Fruit fly (Drosophila melanogaster): ENCODE results near the gene nmd.
A peak's percentile ranks its signal among the peaks of the same experiment; 100 is the strongest.

The nmd gene

dm6 chr2L:10351130-10351529, 47.4 kb upstream of the nmd start (continued):
- no peak for TF ChIP-seq CkIIα-i1 (GFP tag; IDR thresholded peaks at IDR 0.05)
- TF ChIP-seq CG4730 (GFP tag; IDR thresholded peaks at IDR 0.05) = 0 out of 2 replicates have a peak, but pooled peaks have one; percentile 9
- no peak for TF ChIP-seq Side (GFP tag; optimal IDR thresholded peaks at IDR 0.05)
- TF ChIP-seq fd96Cb (tag; optimal IDR thresholded peaks at IDR 0.05) = peak; percentile 7
- no peak for TF ChIP-seq CG5180 (GFP tag; optimal IDR thresholded peaks at IDR 0.05)
- TF ChIP-seq Xrp1 (GFP tag; IDR thresholded peaks at IDR 0.05) = peak; percentile 39; the same call in 1 of the 2 replicates
- no peak for TF ChIP-seq esg (GFP tag; conservative IDR thresholded peaks at IDR 0.05)
- TF ChIP-seq pum (GFP tag; optimal IDR thresholded peaks at IDR 0.05) = peak; percentile 14
- TF ChIP-seq nmo (GFP tag; optimal IDR thresholded peaks at IDR 0.05) = peak; percentile 29
- TF ChIP-seq CG30431 (GFP tag; optimal IDR thresholded peaks at IDR 0.05) = no peak
- TF ChIP-seq trem (tag; optimal IDR thresholded peaks at IDR 0.05) = no peak
- TF ChIP-seq CG13123 (GFP tag; optimal IDR thresholded peaks at IDR 0.05) = no peak
- peak in 1 of 2 experiments; percentile 51 for TF ChIP-seq bsh (GFP tag; optimal IDR thresholded peaks at IDR 0.05)
- TF ChIP-seq CG11504 (tag; optimal IDR thresholded peaks at IDR 0.05) = peak; percentile 71
- TF ChIP-seq CG33557 (GFP tag; optimal IDR thresholded peaks at IDR 0.05) = peak; percentile 28
- TF ChIP-seq br (optimal IDR thresholded peaks at IDR 0.05) = no peak
- TF ChIP-seq D19A (tag; optimal IDR thresholded peaks at IDR 0.05) = peak; percentile 99
- no peak for TF ChIP-seq Scr (GFP tag; IDR thresholded peaks at IDR 0.05; ENCODE audit: partially characterized antibody)
- TF ChIP-seq CG11696 (GFP tag; IDR thresholded peaks at IDR 0.05) = no peak
- peak in 1 of 3 experiments; percentile 79 for TF ChIP-seq lola (GFP tag; optimal IDR thresholded peaks at IDR 0.05)
- TF ChIP-seq Rfx (GFP tag; IDR thresholded peaks at IDR 0.05) = no peak
- peak; percentile 33 for TF ChIP-seq pros (GFP tag; optimal IDR thresholded peaks at IDR 0.05)
- peak; percentile 6 for TF ChIP-seq Sox100B (GFP tag; optimal IDR thresholded peaks at IDR 0.05)
- TF ChIP-seq CG11456 (GFP tag; IDR thresholded peaks at IDR 0.05) = no peak
- TF ChIP-seq CG8924 (tag; optimal IDR thresholded peaks at IDR 0.05) = peak; percentile 17
- peak; percentile 12 for TF ChIP-seq CG2202 (tag; optimal IDR thresholded peaks at IDR 0.05)
- no peak for TF ChIP-seq CG2120 (GFP tag; optimal IDR thresholded peaks at IDR 0.05)
- TF ChIP-seq Ets65A (GFP tag) = peak; percentile 15
- peak; percentile 61 for TF ChIP-seq Ssrp (tag; optimal IDR thresholded peaks at IDR 0.05)
- no peak for TF ChIP-seq Rx (GFP tag; IDR thresholded peaks at IDR 0.05)
- TF ChIP-seq CG10979 (tag; optimal IDR thresholded peaks at IDR 0.05) = peak; percentile 58
- TF ChIP-seq az2 (GFP tag; optimal IDR thresholded peaks at IDR 0.05) = peak; percentile 14
- TF ChIP-seq chn (GFP tag; optimal IDR thresholded peaks at IDR 0.05) = peak; percentile 3
- no peak for TF ChIP-seq Dad (GFP tag; optimal IDR thresholded peaks at IDR 0.05)
- TF ChIP-seq Sin3A (optimal IDR thresholded peaks at IDR 0.05) = no peak
- no peak for TF ChIP-seq CG10321 (GFP tag; IDR thresholded peaks at IDR 0.05)
- TF ChIP-seq Usf (GFP tag; optimal IDR thresholded peaks at IDR 0.05) = no peak
- no peak for TF ChIP-seq CG18619 (GFP tag; optimal IDR thresholded peaks at IDR 0.05)
- no peak for TF ChIP-seq Stat92E (GFP tag; optimal IDR thresholded peaks at IDR 0.05)
- TF ChIP-seq Oli (tag; optimal IDR thresholded peaks at IDR 0.05) = peak; percentile 25
- TF ChIP-seq D (optimal IDR thresholded peaks at IDR 0.05) = no peak
- TF ChIP-seq D (GFP tag; optimal IDR thresholded peaks at IDR 0.05) = peak; percentile 20
- no peak for TF ChIP-seq tio (GFP tag; optimal IDR thresholded peaks at IDR 0.05)
- peak; percentile 6 for TF ChIP-seq Lhr (GFP tag; optimal IDR thresholded peaks at IDR 0.05)
- peak; percentile 25 for TF ChIP-seq CG10267 (tag; optimal IDR thresholded peaks at IDR 0.05)
- TF ChIP-seq ewg (GFP tag; optimal IDR thresholded peaks at IDR 0.05) = peak; percentile 13
- peak; percentile 32 for TF ChIP-seq gcm (GFP tag; optimal IDR thresholded peaks at IDR 0.05)
- TF ChIP-seq CG2889 (GFP tag; IDR thresholded peaks at IDR 0.05) = no peak
- peak; percentile 29 for TF ChIP-seq CG12219 (GFP tag; optimal IDR thresholded peaks at IDR 0.05)
- 0 out of 3 replicates have a peak, but pooled peaks have one; percentile 17 for TF ChIP-seq CG7357 (GFP tag; IDR thresholded peaks at IDR 0.05)
- peak; percentile 2 for TF ChIP-seq pnt (GFP tag; optimal IDR thresholded peaks at IDR 0.05)
